Fruit fly (Drosophila melanogaster) whole organism, embryonic: Measurements from ENCODE around the gene Ir31a.

Experiments
- BEAF-32 ChIP-seq: fragments of 200-800 bp; sonication (Bioruptor generic); optimal IDR thresholded peaks from 3 replicates; lab custom pipeline; 2017; ENCODE audit warnings: missing biosample characterization, missing genetic modification characterization, mild to moderate bottlenecking, moderate library complexity, missing genetic modification reagents
- CG1024 ChIP-seq: fragments of 200-800 bp; sonication (Bioruptor generic); IDR thresholded peaks from 2 replicates; pipeline ENCODE4 v1.3.6; 2022; ENCODE audit warnings: missing biosample characterization, missing genetic modification characterization
- CG12391 ChIP-seq: fragments of 200-800 bp; sonication (Bioruptor generic); optimal IDR thresholded peaks from 3 replicates; lab custom pipeline; 2018; ENCODE audit warnings: missing biosample characterization, mild to moderate bottlenecking, missing genetic modification characterization, moderate library complexity
- CG13287 ChIP-seq: fragments of 200-800 bp; sonication (Bioruptor generic); IDR thresholded peaks from 2 replicates; pipeline ENCODE4 v1.3.6; 2022; ENCODE audit warnings: missing biosample characterization, missing genetic modification characterization; ENCODE audit not compliant: partially characterized antibody
- CG13894 ChIP-seq: fragments of 200-800 bp; sonication (Bioruptor generic); optimal IDR thresholded peaks from 3 replicates; lab custom pipeline; 2018; ENCODE audit warnings: missing biosample characterization, mild to moderate bottlenecking, missing genetic modification characterization, moderate library complexity
- CG14710 ChIP-seq: fragments of 200-800 bp; sonication (Bioruptor generic); optimal IDR thresholded peaks from 3 replicates; lab custom pipeline; 2019; ENCODE audit warnings: missing biosample characterization, mild to moderate bottlenecking, missing genetic modification characterization, moderate library complexity
- CG15514 ChIP-seq: fragments of 200-800 bp; sonication (Bioruptor generic); optimal IDR thresholded peaks from 3 replicates; lab custom pipeline; 2017; ENCODE audit warnings: missing biosample characterization, missing genetic modification characterization, mild to moderate bottlenecking, moderate library complexity, missing genetic modification reagents
- CG15696 ChIP-seq: fragments of 200-800 bp; sonication (Bioruptor generic); optimal IDR thresholded peaks from 2 replicates; lab custom pipeline; 2019; ENCODE audit warnings: missing biosample characterization, mild to moderate bottlenecking, missing genetic modification characterization, moderate library complexity
- CG1647 ChIP-seq: fragments of 200-800 bp; sonication (Bioruptor generic); optimal IDR thresholded peaks from 3 replicates; lab custom pipeline; 2016; ENCODE audit warnings: missing biosample characterization, missing genetic modification characterization
- CG17829 ChIP-seq: fragments of 200-800 bp; optimal IDR thresholded peaks from 2 replicates; lab custom pipeline; 2019; ENCODE audit warnings: missing biosample characterization, mild to moderate bottlenecking, missing genetic modification characterization, moderate library complexity
- CG17912 ChIP-seq: fragments of 200-800 bp; sonication (Bioruptor generic); optimal IDR thresholded peaks from 2 replicates; lab custom pipeline; 2018; ENCODE audit warnings: missing biosample characterization, mild to moderate bottlenecking, missing genetic modification characterization
- CG18262 ChIP-seq: fragments of 200-800 bp; optimal IDR thresholded peaks from 3 replicates; lab custom pipeline; 2019; ENCODE audit warnings: missing biosample characterization, mild to moderate bottlenecking, missing genetic modification characterization, moderate library complexity
- CG4617 ChIP-seq: fragments of 200-800 bp; sonication (Bioruptor generic); optimal IDR thresholded peaks from 3 replicates; lab custom pipeline; 2016; ENCODE audit warnings: missing biosample characterization, missing genetic modification characterization, borderline replicate concordance
- CG9797 ChIP-seq: fragments of 200-800 bp; sonication (Bioruptor generic); optimal IDR thresholded peaks from 3 replicates; lab custom pipeline; 2018; ENCODE audit warnings: missing biosample characterization, mild to moderate bottlenecking, missing genetic modification characterization
- CG9932 ChIP-seq: fragments of 200-800 bp; sonication (Bioruptor generic); IDR thresholded peaks from 2 replicates; pipeline ENCODE4 v1.3.6; 2022; ENCODE audit warnings: missing biosample characterization, missing genetic modification characterization
- Camta ChIP-seq: fragments of 200-800 bp; sonication (Bioruptor generic); optimal IDR thresholded peaks from 2 replicates; lab custom pipeline; 2016; ENCODE audit warnings: missing biosample characterization, missing genetic modification characterization
- Ets97D ChIP-seq: fragments of 200-800 bp; sonication (Bioruptor generic); optimal IDR thresholded peaks from 3 replicates; lab custom pipeline; 2016; ENCODE audit warnings: missing biosample characterization, missing genetic modification characterization
- HHEX ChIP-seq: fragments of 200-800 bp; sonication (Bioruptor generic); optimal IDR thresholded peaks from 3 replicates; lab custom pipeline; 2017; ENCODE audit warnings: missing biosample characterization, mild to moderate bottlenecking, missing genetic modification characterization, missing genetic modification reagents
- HLH3B ChIP-seq: fragments of 200-800 bp; sonication (Bioruptor generic); IDR thresholded peaks from 2 replicates; pipeline ENCODE4 v1.3.6; 2022; ENCODE audit warnings: missing biosample characterization, missing genetic modification characterization
- Hr39 ChIP-seq: fragments of >200 bp; optimal IDR thresholded peaks from 2 replicates; lab custom pipeline; 2017
- MBD-R2 ChIP-seq: fragments of 200-800 bp; sonication (Bioruptor generic); IDR thresholded peaks from 2 replicates; pipeline ENCODE4 v1.3.6; 2022; ENCODE audit warnings: missing biosample characterization, missing genetic modification characterization
- Mad ChIP-seq: fragments of 200-800 bp; sonication (Bioruptor generic); optimal IDR thresholded peaks from 2 replicates; lab custom pipeline; 2016; ENCODE audit warnings: missing biosample characterization, missing genetic modification characterization
- Max ChIP-seq: fragments of 200-800 bp; sonication (Bioruptor generic); optimal IDR thresholded peaks from 2 replicates; lab custom pipeline; 2016; ENCODE audit warnings: missing biosample characterization, mild to moderate bottlenecking, missing genetic modification characterization
- Med ChIP-seq: fragments of 200-800 bp; sonication (Bioruptor generic); peaks from one replicate; lab custom pipeline; 2016; ENCODE audit warnings: missing biosample characterization, missing genetic modification characterization, mild to moderate bottlenecking, inconsistent platforms, moderate library complexity
- Nf-YC ChIP-seq: fragments of 200-800 bp; optimal IDR thresholded peaks from 3 replicates; lab custom pipeline; 2019; ENCODE audit warnings: missing biosample characterization, mild to moderate bottlenecking, missing genetic modification characterization, moderate library complexity
- PHDP ChIP-seq: fragments of 200-800 bp; sonication (Bioruptor generic); optimal IDR thresholded peaks from 3 replicates; lab custom pipeline; 2018; ENCODE audit warnings: missing biosample characterization, mild to moderate bottlenecking, missing genetic modification characterization, moderate library complexity
- Pdp1 ChIP-seq, 2 experiments: fragments of 200-800 bp; sonication (Bioruptor generic); optimal IDR thresholded peaks; 3 replicates each; lab custom pipeline; 2016; ENCODE audit warnings: missing biosample characterization in 2 of 2, missing genetic modification characterization in 2 of 2, mild to moderate bottlenecking in 1 of 2, moderate library complexity in 1 of 2
- Sox100B ChIP-seq: fragments of 200-800 bp; sonication (Bioruptor generic); optimal IDR thresholded peaks from 3 replicates; lab custom pipeline; 2018; ENCODE audit warnings: missing biosample characterization, mild to moderate bottlenecking, missing genetic modification characterization
- Sry-β ChIP-seq: fragments of 200-800 bp; sonication (Bioruptor generic); optimal IDR thresholded peaks from 2 replicates; lab custom pipeline; 2018; ENCODE audit warnings: missing biosample characterization, mild to moderate bottlenecking, missing genetic modification characterization, moderate library complexity
- Sry-δ ChIP-seq: fragments of 200-800 bp; sonication (Bioruptor generic); optimal IDR thresholded peaks from 2 replicates; lab custom pipeline; 2016; ENCODE audit warnings: missing biosample characterization, missing genetic modification characterization
- Stat92E ChIP-seq, 3 experiments: fragments of >200 bp in 2 of 3; fragments of 200-800 bp in 1 of 3; sonication (Bioruptor generic) in 1 of 3; optimal IDR thresholded peaks; 2 replicates each; lab custom pipeline; 2017 to 2019; ENCODE audit warnings: missing biosample characterization in 3 of 3, missing genetic modification characterization in 3 of 3, mild to moderate bottlenecking in 1 of 3, moderate library complexity in 1 of 3
- Vsx1 ChIP-seq: fragments of 200-800 bp; sonication (Bioruptor generic); optimal IDR thresholded peaks from 2 replicates; lab custom pipeline; 2017; ENCODE audit warnings: missing biosample characterization, mild to moderate bottlenecking, missing genetic modification characterization, missing genetic modification reagents
- YL-1 ChIP-seq: fragments of 200-800 bp; sonication (Bioruptor generic); optimal IDR thresholded peaks from 3 replicates; lab custom pipeline; 2017; ENCODE audit warnings: missing biosample characterization, mild to moderate bottlenecking, missing genetic modification characterization
- amos ChIP-seq: fragments of 200-800 bp; sonication (Bioruptor generic); IDR thresholded peaks from 2 replicates; pipeline ENCODE4 v1.3.6; 2022; ENCODE audit warnings: missing biosample characterization, missing genetic modification characterization; ENCODE audit not compliant: partially characterized antibody
- ap ChIP-seq: fragments of 200-800 bp; sonication (Bioruptor generic); IDR thresholded peaks from 2 replicates; pipeline ENCODE4 v1.3.6; 2022; ENCODE audit warnings: missing biosample characterization, missing genetic modification characterization
- chinmo ChIP-seq: fragments of 200-800 bp; sonication (Bioruptor generic); IDR thresholded peaks from 4 replicates; pipeline ENCODE4 v1.3.6; 2022; ENCODE audit warnings: missing biosample characterization, missing genetic modification characterization; ENCODE audit not compliant: partially characterized antibody
- ci ChIP-seq: fragments of 200-800 bp; sonication (Bioruptor generic); IDR thresholded peaks from 3 replicates; pipeline ENCODE4 v1.3.6; 2022; ENCODE audit warnings: missing biosample characterization, missing genetic modification characterization
- disco-r ChIP-seq: fragments of 200-800 bp; sonication (Bioruptor generic); optimal IDR thresholded peaks from 2 replicates; lab custom pipeline; 2016; ENCODE audit warnings: missing biosample characterization, missing genetic modification characterization
- grn ChIP-seq: fragments of 200-800 bp; sonication (Bioruptor generic); optimal IDR thresholded peaks from 3 replicates; lab custom pipeline; 2017; ENCODE audit warnings: missing biosample characterization, missing genetic modification characterization
- gsb-n ChIP-seq: fragments of 200-800 bp; sonication (Bioruptor generic); optimal IDR thresholded peaks from 3 replicates; lab custom pipeline; 2018; ENCODE audit warnings: missing biosample characterization, mild to moderate bottlenecking, missing genetic modification characterization
- ham ChIP-seq: fragments of 200-800 bp; sonication (Bioruptor generic); IDR thresholded peaks from 2 replicates; pipeline ENCODE4 v1.3.6; 2022; ENCODE audit warnings: missing biosample characterization, missing genetic modification characterization
- lbe ChIP-seq: fragments of 200-800 bp; sonication (Bioruptor generic); optimal IDR thresholded peaks from 2 replicates; lab custom pipeline; 2016; ENCODE audit warnings: missing biosample characterization, mild to moderate bottlenecking, missing genetic modification characterization
- nerfin-1 ChIP-seq: fragments of 200-800 bp; sonication (Bioruptor generic); optimal IDR thresholded peaks from 3 replicates; lab custom pipeline; 2019; ENCODE audit warnings: missing biosample characterization, mild to moderate bottlenecking, missing genetic modification characterization, moderate library complexity
- nmo ChIP-seq: fragments of 200-800 bp; sonication (Bioruptor generic); optimal IDR thresholded peaks from 2 replicates; lab custom pipeline; 2018; ENCODE audit warnings: missing biosample characterization, mild to moderate bottlenecking, missing genetic modification characterization, moderate library complexity
- pfk ChIP-seq: fragments of 200-800 bp; sonication (Bioruptor generic); optimal IDR thresholded peaks from 2 replicates; lab custom pipeline; 2018; ENCODE audit warnings: missing biosample characterization, mild to moderate bottlenecking, missing genetic modification characterization, moderate library complexity
- repo ChIP-seq: fragments of 200-800 bp; sonication (Bioruptor generic); optimal IDR thresholded peaks from 2 replicates; lab custom pipeline; 2016; ENCODE audit warnings: missing biosample characterization, missing genetic modification characterization
- schlank ChIP-seq: fragments of 200-800 bp; sonication (Bioruptor generic); optimal IDR thresholded peaks from 2 replicates; lab custom pipeline; 2018; ENCODE audit warnings: missing biosample characterization, mild to moderate bottlenecking, missing genetic modification characterization
- ssp ChIP-seq: fragments of 200-800 bp; sonication (Bioruptor generic); IDR thresholded peaks from 2 replicates; pipeline ENCODE4 v1.3.6; 2022; ENCODE audit warnings: missing biosample characterization, missing genetic modification characterization
- stwl ChIP-seq: fragments of 200-800 bp; sonication (Bioruptor generic); optimal IDR thresholded peaks from 3 replicates; lab custom pipeline; 2018; ENCODE audit warnings: missing biosample characterization, mild to moderate bottlenecking, missing genetic modification characterization, moderate library complexity
- wor ChIP-seq: fragments of 200-800 bp; sonication (Bioruptor generic); IDR thresholded peaks from 2 replicates; pipeline ENCODE4 v1.3.6; 2022; ENCODE audit warnings: missing biosample characterization, missing genetic modification characterization

The Ir31a gene

dm6 chr2L:10366525-10366924 lies 38.8 kb upstream of the Ir31a start, which contains the start of gene CG5056:
Gene CG5056, plus strand, starts transcription at chr2L:10366692.
- TF ChIP-seq ssp: peak; percentile 39; the same call in 1 of the 2 replicates
- peak; percentile 18 for TF ChIP-seq CG15696 (tag; lab: Kevin White, UChicago)
- TF ChIP-seq Ets97D: peak; percentile 40
- TF ChIP-seq PHDP (tag; lab: Kevin White, UChicago): peak; percentile 18
- no peak for TF ChIP-seq disco-r (GFP tag; lab: Kevin White, UChicago)
- peak; percentile 12 for TF ChIP-seq nerfin-1
- TF ChIP-seq Stat92E (GFP tag; optimal IDR thresholded peaks at IDR 0.05; lab: Kevin White, UChicago): peak in 1 of 3 experiments; percentile 77
- peak; percentile 63 for TF ChIP-seq CG9797 (GFP tag; lab: Kevin White, UChicago)
- TF ChIP-seq CG1024 (GFP tag; lab: Robert Waterston, UW): peak; percentile 93
- TF ChIP-seq ham (GFP tag; lab: Robert Waterston, UW): no peak
- TF ChIP-seq Max (GFP tag; lab: Kevin White, UChicago): peak; percentile 17
- no peak for TF ChIP-seq CG13894
- TF ChIP-seq CG13287: 0 out of 2 replicates have a peak, but pooled peaks have one; percentile 39
- TF ChIP-seq wor (GFP tag; lab: Robert Waterston, UW): no peak
- peak; percentile 23; the same call in 1 of the 3 replicates for TF ChIP-seq ci (GFP tag; lab: Robert Waterston, UW)
- peak; percentile 31 for TF ChIP-seq CG15514 (GFP tag; lab: Kevin White, UChicago)
- TF ChIP-seq lbe (GFP tag; lab: Kevin White, UChicago): peak; percentile 21
- TF ChIP-seq MBD-R2 (GFP tag; lab: Robert Waterston, UW): peak; percentile 85
- peak; percentile 7 for TF ChIP-seq CG18262
- TF ChIP-seq CG14710: peak; percentile 65
- peak; percentile 59 for TF ChIP-seq stwl (tag; lab: Kevin White, UChicago)
- peak; percentile 47 for TF ChIP-seq CG12391 (tag; lab: Kevin White, UChicago)
- TF ChIP-seq pfk: peak; percentile 95
- no peak for TF ChIP-seq Hr39 (lab: Kevin White, UChicago)
- no peak for TF ChIP-seq HLH3B
- no peak for TF ChIP-seq gsb-n (tag; lab: Kevin White, UChicago)
- TF ChIP-seq HHEX (GFP tag; lab: Kevin White, UChicago): no peak
- TF ChIP-seq Sry-β (GFP tag; lab: Kevin White, UChicago): peak; percentile 50
- peak; percentile 26 for TF ChIP-seq Sry-δ (GFP tag; lab: Kevin White, UChicago)
- TF ChIP-seq CG17829 (tag; lab: Kevin White, UChicago): peak; percentile 47
- TF ChIP-seq Med (GFP tag; lab: Kevin White, UChicago): peak; percentile 78
- TF ChIP-seq amos (GFP tag; lab: Robert Waterston, UW): peak; percentile 10; the same call in 1 of the 2 replicates
- no peak for TF ChIP-seq Camta (GFP tag; lab: Kevin White, UChicago)
- no peak for TF ChIP-seq grn (GFP tag; lab: Kevin White, UChicago)
- TF ChIP-seq Sox100B (GFP tag; lab: Kevin White, UChicago): no peak
- TF ChIP-seq CG17912: peak; percentile 19
- TF ChIP-seq YL-1 (GFP tag; lab: Kevin White, UChicago): peak; percentile 78
- TF ChIP-seq ap: no peak
- peak; percentile 53 for TF ChIP-seq Nf-YC
- peak; percentile 44 for TF ChIP-seq BEAF-32 (GFP tag; lab: Kevin White, UChicago)
- TF ChIP-seq CG9932: peak; percentile 36; the same call in 1 of the 2 replicates
- no peak for TF ChIP-seq repo (GFP tag; lab: Kevin White, UChicago)
- no peak for TF ChIP-seq schlank (tag; lab: Kevin White, UChicago)
- no peak for TF ChIP-seq CG1647 (GFP tag; lab: Kevin White, UChicago)
- peak; percentile 64 for TF ChIP-seq nmo (GFP tag; lab: Kevin White, UChicago)
- TF ChIP-seq Pdp1 (GFP tag; optimal IDR thresholded peaks at IDR 0.05; lab: Kevin White, UChicago): peak in 1 of 2 experiments; percentile 88
- no peak for TF ChIP-seq chinmo
- TF ChIP-seq Vsx1 (GFP tag; lab: Kevin White, UChicago): no peak
- TF ChIP-seq Mad (GFP tag; lab: Kevin White, UChicago): no peak
- peak; percentile 94 for TF ChIP-seq CG4617 (GFP tag; lab: Kevin White, UChicago)
